Worm (Caenorhabditis elegans) whole organism, L3 larva: ENCODE measurements around the gene H06I04.6.
A peak's percentile ranks its signal among the peaks of the same experiment; 100 is the strongest.

Source experiments
- R02D3.7 ChIP-seq: fragments of 150-350 bp; optimal IDR thresholded peaks from 2 replicates; lab custom pipeline; 2014; ENCODE audit warnings: missing biosample characterization, missing genetic modification characterization
- ZK546.5 ChIP-seq: sonication (generic microtip); optimal IDR thresholded peaks from 2 replicates; lab custom pipeline; 2017; ENCODE audit warnings: missing biosample characterization, missing genetic modification characterization
- aly-2 ChIP-seq: fragments of 150-350 bp; optimal IDR thresholded peaks from 2 replicates; lab custom pipeline; 2014; ENCODE audit warnings: missing biosample characterization, missing genetic modification characterization
- ceh-16 ChIP-seq: sonication (generic microtip); optimal IDR thresholded peaks from 2 replicates; lab custom pipeline; 2017; ENCODE audit warnings: missing biosample characterization, missing genetic modification characterization
- ceh-28 ChIP-seq: fragments of 150-350 bp; optimal IDR thresholded peaks from 2 replicates; lab custom pipeline; 2014; ENCODE audit warnings: missing biosample characterization, missing genetic modification reagents, missing genetic modification characterization
- ceh-82 ChIP-seq: fragments of 150-350 bp; optimal IDR thresholded peaks from 2 replicates; lab custom pipeline; 2014; ENCODE audit warnings: missing biosample characterization, missing genetic modification characterization
- daf-12 ChIP-seq: fragments of 150-350 bp; optimal IDR thresholded peaks from 2 replicates; lab custom pipeline; 2014; ENCODE audit warnings: missing biosample characterization, missing genetic modification reagents, missing genetic modification characterization
- egl-27 ChIP-seq: sonication (generic microtip); optimal IDR thresholded peaks from 4 replicates; lab custom pipeline; 2017; ENCODE audit warnings: missing biosample characterization, missing genetic modification reagents, missing genetic modification characterization
- egl-5 ChIP-seq: fragments of 150-350 bp; optimal IDR thresholded peaks from 2 replicates; lab custom pipeline; 2017; ENCODE audit warnings: missing biosample characterization, missing genetic modification reagents, missing genetic modification characterization, inconsistent platforms
- elt-1 ChIP-seq: fragments of 150-350 bp; optimal IDR thresholded peaks from 2 replicates; lab custom pipeline; 2014; ENCODE audit warnings: missing biosample characterization, missing genetic modification characterization
- elt-2 ChIP-seq: sonication (generic microtip); optimal IDR thresholded peaks from 2 replicates; lab custom pipeline; 2016; ENCODE audit warnings: missing genetic modification reagents, mild to moderate bottlenecking, missing genetic modification characterization, missing compliant biosample characterization
- fos-1 ChIP-seq: fragments of 150-350 bp; optimal IDR thresholded peaks from 2 replicates; lab custom pipeline; 2014; ENCODE audit warnings: missing biosample characterization, missing genetic modification characterization
- jun-1 ChIP-seq: fragments of 150-350 bp; optimal IDR thresholded peaks from 2 replicates; lab custom pipeline; 2014; ENCODE audit warnings: missing biosample characterization, missing genetic modification reagents, missing genetic modification characterization
- lin-15B ChIP-seq: fragments of 150-350 bp; optimal IDR thresholded peaks from 2 replicates; lab custom pipeline; 2014; ENCODE audit warnings: missing biosample characterization, missing genetic modification characterization
- lin-39 ChIP-seq: fragments of 150-350 bp; optimal IDR thresholded peaks from 2 replicates; lab custom pipeline; 2018; ENCODE audit warnings: missing biosample characterization, missing genetic modification reagents, missing genetic modification characterization
- mdl-1 ChIP-seq: fragments of 150-350 bp; optimal IDR thresholded peaks from 2 replicates; lab custom pipeline; 2014; ENCODE audit warnings: missing biosample characterization, missing genetic modification characterization
- nhr-11 ChIP-seq: fragments of 150-350 bp; optimal IDR thresholded peaks from 2 replicates; lab custom pipeline; 2014; ENCODE audit warnings: missing biosample characterization, missing genetic modification characterization
- nhr-237 ChIP-seq: fragments of 150-350 bp; optimal IDR thresholded peaks from 2 replicates; lab custom pipeline; 2014; ENCODE audit warnings: missing biosample characterization, missing genetic modification characterization
- nhr-25 ChIP-seq: sonication (generic microtip); optimal IDR thresholded peaks from 2 replicates; lab custom pipeline; 2017; ENCODE audit warnings: missing biosample characterization, missing genetic modification characterization
- nhr-28 ChIP-seq: fragments of 150-350 bp; optimal IDR thresholded peaks from 2 replicates; lab custom pipeline; 2014; ENCODE audit warnings: missing biosample characterization, missing genetic modification characterization
- nhr-43 ChIP-seq: sonication (generic microtip); optimal IDR thresholded peaks from 2 replicates; lab custom pipeline; 2016; ENCODE audit warnings: mild to moderate bottlenecking, missing genetic modification characterization, missing compliant biosample characterization; ENCODE audit not compliant: poor library complexity, severe bottlenecking
- nhr-77 ChIP-seq: fragments of 150-350 bp; optimal IDR thresholded peaks from 2 replicates; lab custom pipeline; 2014; ENCODE audit warnings: missing biosample characterization, missing genetic modification characterization
- pha-4 ChIP-seq: fragments of 150-350 bp; optimal IDR thresholded peaks from 2 replicates; lab custom pipeline; 2014; ENCODE audit warnings: missing biosample characterization, missing genetic modification reagents, missing genetic modification characterization
- pqm-1 ChIP-seq: fragments of 150-350 bp; optimal IDR thresholded peaks from 2 replicates; lab custom pipeline; 2017; ENCODE audit warnings: missing biosample characterization, missing genetic modification characterization, inconsistent platforms
- sea-2 ChIP-seq: fragments of 150-350 bp; sonication (generic microtip); optimal IDR thresholded peaks from 4 replicates; lab custom pipeline; 2014; ENCODE audit warnings: missing biosample characterization, missing genetic modification reagents, missing genetic modification characterization
- skn-1 ChIP-seq: fragments of 150-350 bp; optimal IDR thresholded peaks from 2 replicates; lab custom pipeline; 2014; ENCODE audit warnings: missing biosample characterization, missing genetic modification characterization
- snpc-4 ChIP-seq: fragments of 150-350 bp; optimal IDR thresholded peaks from 2 replicates; lab custom pipeline; 2014; ENCODE audit warnings: missing biosample characterization, missing genetic modification characterization
- tbx-2 ChIP-seq: sonication (generic microtip); optimal IDR thresholded peaks from 2 replicates; lab custom pipeline; 2016; ENCODE audit warnings: mild to moderate bottlenecking, missing genetic modification characterization, missing compliant biosample characterization
- unc-39 ChIP-seq: sonication (generic microtip); optimal IDR thresholded peaks from 4 replicates; lab custom pipeline; 2017; ENCODE audit warnings: missing biosample characterization, missing genetic modification characterization
- zag-1 ChIP-seq: fragments of 150-350 bp; optimal IDR thresholded peaks from 2 replicates; lab custom pipeline; 2014; ENCODE audit warnings: missing biosample characterization, missing genetic modification characterization
- ztf-11 ChIP-seq: fragments of 150-350 bp; optimal IDR thresholded peaks from 2 replicates; lab custom pipeline; 2014; ENCODE audit warnings: missing biosample characterization, missing genetic modification characterization
- ztf-4 ChIP-seq: fragments of 150-350 bp; optimal IDR thresholded peaks from 2 replicates; lab custom pipeline; 2014; ENCODE audit warnings: missing biosample characterization, missing genetic modification characterization

Gene H06I04.6

ce11 chrIII:3063999-3064398, at the start of gene H06I04.6:
Gene H06I04.6 (minus strand): TSS chrIII:3064343.
- TF ChIP-seq nhr-77 (tag; lab: Kevin White, UChicago) (no peak), sea-2 (GFP tag; lab: Kevin White, UChicago) (no peak), unc-39 (tag; lab: Kevin White, UChicago) (no peak), lin-39 (tag; lab: Kevin White, UChicago) (peak; percentile 10), ztf-11 (tag; lab: Kevin White, UChicago) (no peak)

DNA sequence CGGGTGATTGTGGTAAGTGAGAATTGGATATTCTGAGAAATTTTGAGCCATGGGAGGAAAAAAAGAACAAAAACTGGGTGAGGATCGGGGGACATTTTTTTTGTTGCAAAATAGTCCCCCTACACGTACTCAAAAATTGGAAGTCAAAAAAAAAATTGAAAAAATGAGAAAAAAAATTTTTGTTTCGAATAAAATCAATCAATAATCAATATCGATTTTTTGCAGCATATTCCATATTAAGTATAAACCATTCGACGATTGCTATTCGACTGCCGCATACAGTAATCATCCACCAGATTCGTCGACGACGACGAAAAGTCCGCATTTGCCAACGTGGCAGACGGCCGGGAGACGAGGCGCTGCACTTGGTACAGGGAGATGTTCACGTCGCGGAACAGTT, 48.5 kb upstream of the H06I04.6 start:
- TF ChIP-seq lin-15B (tag; lab: Kevin White, UChicago) (no peak), ceh-28 (tag; lab: Kevin White, UChicago) (peak; percentile 58)

DNA sequence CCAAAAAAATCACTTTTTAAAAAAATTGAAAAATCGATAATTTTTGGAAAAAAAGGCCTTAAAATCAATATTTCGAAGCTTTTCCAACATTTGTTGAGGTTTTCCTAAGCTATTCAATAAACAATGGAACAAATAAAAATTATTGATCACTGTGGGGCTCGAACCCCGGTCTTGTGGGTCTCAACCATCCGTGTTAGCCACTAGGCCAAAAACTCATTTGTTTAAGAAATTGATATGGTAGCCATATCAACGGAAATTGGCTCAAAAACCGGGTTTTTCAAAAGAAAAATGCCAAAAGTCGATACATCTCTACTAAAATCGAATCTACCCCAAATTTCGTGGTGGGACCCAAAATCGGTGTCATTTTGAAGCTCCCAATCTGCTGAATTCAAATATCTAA, 47.9 kb upstream of the H06I04.6 start:
- TF ChIP-seq elt-2 (tag; lab: Kevin White, UChicago) (peak; percentile 23), nhr-237 (tag; lab: Kevin White, UChicago) (no peak)
- TF ChIP-seq, all 47 proteins: peak for 1

ce11 chrIII:3111534-3111933, 47.4 kb upstream of the H06I04.6 start:
- TF ChIP-seq ceh-28 (tag; lab: Kevin White, UChicago): peak; percentile 86
- TF ChIP-seq sea-2 (GFP tag; lab: Kevin White, UChicago): no peak
- TF ChIP-seq, all 47 proteins: peak for 1

ce11 chrIII:3110614-3111013, 46.5 kb upstream of the H06I04.6 start:
- TF ChIP-seq nhr-77 (tag; lab: Kevin White, UChicago): no peak
- no peak for TF ChIP-seq pha-4 (tag; lab: Kevin White, UChicago)
- no peak for TF ChIP-seq unc-39 (tag; lab: Kevin White, UChicago)
- TF ChIP-seq jun-1: no peak
- no peak for TF ChIP-seq egl-27 (tag; lab: Kevin White, UChicago)
- TF ChIP-seq R02D3.7 (tag; lab: Kevin White, UChicago): no peak
- no peak for TF ChIP-seq elt-1 (tag; lab: Kevin White, UChicago)
- TF ChIP-seq fos-1 (tag; lab: Kevin White, UChicago): no peak
- no peak for TF ChIP-seq ceh-82
- TF ChIP-seq ztf-4 (tag; lab: Kevin White, UChicago): no peak
- no peak for TF ChIP-seq mdl-1 (tag; lab: Kevin White, UChicago)
- TF ChIP-seq pqm-1 (tag; lab: Kevin White, UChicago): no peak
- no peak for TF ChIP-seq snpc-4
- TF ChIP-seq, all 47 proteins: peak for 0

- TF ChIP-seq ceh-28 (tag; lab: Kevin White, UChicago) (no peak), unc-39 (tag; lab: Kevin White, UChicago) (no peak), egl-27 (tag; lab: Kevin White, UChicago) (no peak), nhr-28 (tag; lab: Kevin White, UChicago) (no peak), zag-1 (no peak), lin-15B (tag; lab: Kevin White, UChicago) (no peak), skn-1 (no peak), fos-1 (tag; lab: Kevin White, UChicago) (no peak), ztf-4 (tag; lab: Kevin White, UChicago) (no peak), mdl-1 (tag; lab: Kevin White, UChicago) (no peak), ceh-82 (no peak), aly-2 (tag; lab: Kevin White, UChicago) (no peak)
Measured at ce11 chrIII:3109564-3109963, 45.4 kb upstream of the H06I04.6 start.

ce11 chrIII:3108804-3109203, 44.7 kb upstream of the H06I04.6 start:
- TF ChIP-seq sea-2 (GFP tag; lab: Kevin White, UChicago) (no peak), nhr-43 (no peak), nhr-237 (tag; lab: Kevin White, UChicago) (no peak), daf-12 (no peak), egl-5 (no peak), nhr-25 (tag; lab: Kevin White, UChicago) (no peak), unc-39 (tag; lab: Kevin White, UChicago) (no peak), mdl-1 (tag; lab: Kevin White, UChicago) (no peak), elt-2 (tag; lab: Kevin White, UChicago) (no peak), nhr-11 (tag; lab: Kevin White, UChicago) (no peak), R02D3.7 (tag; lab: Kevin White, UChicago) (no peak), tbx-2 (tag; lab: Kevin White, UChicago) (no peak), aly-2 (tag; lab: Kevin White, UChicago) (no peak), fos-1 (tag; lab: Kevin White, UChicago) (no peak), egl-27 (tag; lab: Kevin White, UChicago) (no peak), ZK546.5 (tag; lab: Kevin White, UChicago) (no peak), nhr-28 (tag; lab: Kevin White, UChicago) (no peak), ceh-16 (tag; lab: Kevin White, UChicago) (no peak)
